Comparison of ENCODE assay signal across 3 worm cellular contexts in genomic region chrV:16282147-16282546, ce11.
TF ChIP-seq lines count a peak whose summit lies in the region.

TSS of gene F28G4.2 (minus strand) at chrV:16282321.

TF ChIP-seq in whole organism, L1 larva, 84 proteins besides CTCF, POLR2A, EP300 and RAD21:
- TF ChIP-seq tlp-1 (tag; optimal IDR thresholded peaks at IDR 0.05; lab: Kevin White, UChicago) = no peak
- no peak for TF ChIP-seq C34B4.2 (tag; optimal IDR thresholded peaks at IDR 0.05; lab: Kevin White, UChicago)
- no peak for TF ChIP-seq isw-1 (GFP tag; IDR thresholded peaks at IDR 0.05; lab: Robert Waterston, UW)
- peak; percentile 78 for TF ChIP-seq blmp-1 (tag; optimal IDR thresholded peaks at IDR 0.05; lab: Kevin White, UChicago)
- no peak for TF ChIP-seq unc-98 (GFP tag; IDR thresholded peaks at IDR 0.05; lab: Robert Waterston, UW)
TF ChIP-seq in whole organism, L1 larva: peak in this region for 1.

TF ChIP-seq in whole organism, L2 larva, 48 proteins besides CTCF, POLR2A, EP300 and RAD21:
- TF ChIP-seq blmp-1 (tag; optimal IDR thresholded peaks at IDR 0.05; lab: Kevin White, UChicago; ENCODE audit: insufficient read depth) (peak; percentile 40), ceh-16 (tag; optimal IDR thresholded peaks at IDR 0.05; lab: Kevin White, UChicago) (no peak)

TF ChIP-seq in whole organism, mixed stage, embryonic, 35 proteins besides CTCF, POLR2A, EP300 and RAD21:
- no peak for TF ChIP-seq mep-1 (tag; optimal IDR thresholded peaks at IDR 0.05; lab: Kevin White, UChicago)
- peak; percentile 63 for TF ChIP-seq elt-1 (tag; optimal IDR thresholded peaks at IDR 0.05; lab: Kevin White, UChicago; ENCODE audit: borderline replicate concordance, insufficient read depth)
- TF ChIP-seq blmp-1 (tag; optimal IDR thresholded peaks at IDR 0.05; lab: Kevin White, UChicago) = no peak

Comparison
In these comparisons a context has a peak if more than half of its experiments do, and no peak if none do; other contexts are left out.
1. Of the 22 proteins assayed by ChIP-seq in both whole organism, L1 larva and whole organism, L2 larva: peak only in whole organism, L1 larva: none; only in whole organism, L2 larva: none; in both: blmp-1; in neither: 21.